Fruit fly (Drosophila melanogaster): ENCODE results near the gene alphaTub85E.
A peak's percentile ranks its signal among the peaks of the same experiment; 100 is the strongest.

Gene alphaTub85E

DNA sequence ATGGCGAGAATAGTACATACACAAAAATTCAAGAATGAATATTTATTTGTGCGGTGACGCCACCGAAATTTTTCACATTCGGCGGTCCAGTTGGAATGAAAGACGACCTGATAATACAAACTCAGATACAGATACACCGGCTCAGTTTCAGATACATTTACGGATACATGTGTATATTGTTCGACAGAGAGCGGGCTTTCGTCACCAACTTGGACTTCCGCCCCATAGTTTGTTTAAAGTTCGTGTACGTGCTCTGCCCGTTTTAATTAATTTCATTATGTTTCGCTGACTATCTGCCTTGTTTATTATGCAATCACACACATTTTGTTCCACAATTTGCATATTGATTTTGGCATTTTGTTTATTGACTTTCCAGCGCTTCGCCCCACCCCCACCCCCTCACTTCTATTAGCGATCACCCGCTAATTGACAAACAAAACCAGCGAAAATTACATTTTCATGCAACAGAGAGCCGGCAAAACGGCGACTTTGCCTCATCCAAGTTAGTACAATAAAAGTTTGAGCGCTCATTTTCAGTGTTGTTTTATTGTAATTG, 31.8 kb downstream of the alphaTub85E start (continued):
- TF ChIP-seq CG13287 (GFP tag; IDR thresholded peaks at IDR 0.05; ENCODE audit: partially characterized antibody), result no peak
- TF ChIP-seq Lim3 (GFP tag; IDR thresholded peaks at IDR 0.05), result no peak
- TF ChIP-seq Poxn (GFP tag; IDR thresholded peaks at IDR 0.05), result no peak

DNA sequence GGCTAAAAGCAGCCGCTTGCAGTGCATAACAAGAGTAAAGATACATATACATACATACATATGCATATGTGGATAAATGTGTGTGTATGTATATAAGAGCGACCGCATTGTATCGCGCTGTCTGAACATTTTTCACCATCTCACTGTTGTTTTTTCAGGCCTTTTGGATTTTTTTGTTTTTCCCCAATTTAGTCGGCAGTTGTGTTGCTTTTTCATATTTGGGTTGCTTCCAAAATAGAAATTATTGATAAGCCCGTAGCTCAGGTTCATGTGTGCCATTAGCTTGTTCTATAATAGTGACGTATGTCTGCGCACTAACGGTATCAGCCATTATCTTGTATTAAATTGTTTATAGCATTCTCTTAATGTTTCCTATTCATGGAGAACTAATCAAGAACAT, 32.5 kb downstream of the alphaTub85E start:
- TF ChIP-seq Dek (tag; optimal IDR thresholded peaks at IDR 0.05) (no peak), gcm (GFP tag; optimal IDR thresholded peaks at IDR 0.05) (no peak), Vsx1 (GFP tag; optimal IDR thresholded peaks at IDR 0.05) (no peak), dmrt11E (tag; optimal IDR thresholded peaks at IDR 0.05) (no peak), Ets65A (GFP tag) (no peak), tx (GFP tag; optimal IDR thresholded peaks at IDR 0.05) (no peak), CG17829 (tag; optimal IDR thresholded peaks at IDR 0.05) (no peak), CG14860 (GFP tag; IDR thresholded peaks at IDR 0.05; ENCODE audit: partially characterized antibody) (no peak), CG2116 (GFP tag; optimal IDR thresholded peaks at IDR 0.05) (no peak), NC2α (GFP tag; optimal IDR thresholded peaks at IDR 0.05) (no peak), sens (GFP tag) (peak; percentile 42), HLH54F (GFP tag; optimal IDR thresholded peaks at IDR 0.05) (no peak), CG4854 (GFP tag; optimal IDR thresholded peaks at IDR 0.05) (no peak), prd (optimal IDR thresholded peaks at IDR 0.05) (no peak), prd (GFP tag; IDR thresholded peaks at IDR 0.05) (no peak), CG10543 (GFP tag; optimal IDR thresholded peaks at IDR 0.05) (peak; percentile 20), cg (GFP tag; optimal IDR thresholded peaks at IDR 0.05) (peak; percentile 54), Lpt (GFP tag; optimal IDR thresholded peaks at IDR 0.05) (no peak), scrt (GFP tag; optimal IDR thresholded peaks at IDR 0.05) (no peak), Optix (GFP tag; IDR thresholded peaks at IDR 0.05) (no peak), maf-S (GFP tag; optimal IDR thresholded peaks at IDR 0.05) (no peak), CG34376 (GFP tag; optimal IDR thresholded peaks at IDR 0.05) (no peak), Xrp1 (GFP tag; IDR thresholded peaks at IDR 0.05) (no peak), Pdp1 (GFP tag; optimal IDR thresholded peaks at IDR 0.05) (peak in 1 of 2 experiments; percentile 62), CG6854 (GFP tag; optimal IDR thresholded peaks at IDR 0.05) (no peak), CG10267 (tag; optimal IDR thresholded peaks at IDR 0.05) (no peak), tgo (GFP tag; IDR thresholded peaks at IDR 0.05) (no peak), CG17186 (GFP tag; optimal IDR thresholded peaks at IDR 0.05) (no peak), Gug (GFP tag; IDR thresholded peaks at IDR 0.05) (no peak), Kr (GFP tag; optimal IDR thresholded peaks at IDR 0.05) (no peak), Mad (GFP tag; optimal IDR thresholded peaks at IDR 0.05) (no peak), CG7987 (GFP tag; optimal IDR thresholded peaks at IDR 0.05) (no peak), gfzf (GFP tag; optimal IDR thresholded peaks at IDR 0.05) (no peak), sug (tag; optimal IDR thresholded peaks at IDR 0.05) (peak; percentile 2), CG4707 (GFP tag; optimal IDR thresholded peaks at IDR 0.05) (no peak), CG31365 (tag; optimal IDR thresholded peaks at IDR 0.05) (no peak), CG11398 (GFP tag; optimal IDR thresholded peaks at IDR 0.05) (no peak), pros (GFP tag; optimal IDR thresholded peaks at IDR 0.05) (no peak), onecut (GFP tag; IDR thresholded peaks at IDR 0.05) (no peak), CG11723 (GFP tag; optimal IDR thresholded peaks at IDR 0.05) (no peak), emc (GFP tag; optimal IDR thresholded peaks at IDR 0.05) (no peak), dati (GFP tag; IDR thresholded peaks at IDR 0.05) (no peak), CG8281 (tag; optimal IDR thresholded peaks at IDR 0.05) (no peak), exex (tag; optimal IDR thresholded peaks at IDR 0.05) (peak; percentile 71), Med (GFP tag) (peak; percentile 14), CG2129 (GFP tag; IDR thresholded peaks at IDR 0.05; ENCODE audit: partially characterized antibody) (no peak)

All from whole organism, embryonic.